Fruit fly (Drosophila melanogaster) whole organism, embryonic: ENCODE results near the gene run.

ENCODE experiments used
- Asciz ChIP-seq: fragments of 200-800 bp; sonication (Bioruptor generic); optimal IDR thresholded peaks from 2 replicates; lab custom pipeline; 2017; ENCODE audit warnings: missing biosample characterization, mild to moderate bottlenecking, missing genetic modification characterization, missing genetic modification reagents
- Bdp1 ChIP-seq: fragments of 200-800 bp; sonication (Bioruptor generic); optimal IDR thresholded peaks from 3 replicates; lab custom pipeline; 2016; ENCODE audit warnings: missing biosample characterization, missing genetic modification characterization
- CG10209 ChIP-seq: fragments of 200-800 bp; sonication (Bioruptor generic); optimal IDR thresholded peaks from 3 replicates; lab custom pipeline; 2017; ENCODE audit warnings: missing biosample characterization, mild to moderate bottlenecking, missing genetic modification characterization, missing genetic modification reagents
- CG10267 ChIP-seq: fragments of 200-800 bp; sonication (Bioruptor generic); optimal IDR thresholded peaks from 2 replicates; lab custom pipeline; 2018; ENCODE audit warnings: missing biosample characterization, mild to moderate bottlenecking, missing genetic modification characterization, moderate library complexity
- CG10274 ChIP-seq: fragments of 200-800 bp; sonication (Bioruptor generic); optimal IDR thresholded peaks from 3 replicates; lab custom pipeline; 2017; ENCODE audit warnings: missing biosample characterization, mild to moderate bottlenecking, missing genetic modification characterization
- CG11093 ChIP-seq: fragments of 200-800 bp; sonication (Bioruptor generic); IDR thresholded peaks from 3 replicates; pipeline ENCODE4 v1.3.6; 2022; ENCODE audit warnings: missing biosample characterization, missing genetic modification characterization
- CG11247 ChIP-seq: fragments of 200-800 bp; sonication (Bioruptor generic); IDR thresholded peaks from 2 replicates; pipeline ENCODE4 v1.3.6; 2022; ENCODE audit warnings: missing biosample characterization, missing genetic modification characterization
- CG11723 ChIP-seq: fragments of 200-800 bp; sonication (Bioruptor generic); optimal IDR thresholded peaks from 2 replicates; lab custom pipeline; 2017; ENCODE audit warnings: missing biosample characterization, mild to moderate bottlenecking, missing genetic modification characterization
- CG12769 ChIP-seq: fragments of 200-800 bp; sonication (Bioruptor generic); optimal IDR thresholded peaks from 2 replicates; lab custom pipeline; 2019; ENCODE audit warnings: missing biosample characterization, mild to moderate bottlenecking, missing genetic modification characterization, moderate library complexity
- CG12942 ChIP-seq: fragments of 200-800 bp; sonication (Bioruptor generic); optimal IDR thresholded peaks from 3 replicates; lab custom pipeline; 2016; ENCODE audit warnings: missing biosample characterization, missing genetic modification characterization
- CG14710 ChIP-seq: fragments of 200-800 bp; sonication (Bioruptor generic); optimal IDR thresholded peaks from 3 replicates; lab custom pipeline; 2019; ENCODE audit warnings: missing biosample characterization, mild to moderate bottlenecking, missing genetic modification characterization, moderate library complexity
- CG15696 ChIP-seq: fragments of 200-800 bp; sonication (Bioruptor generic); optimal IDR thresholded peaks from 2 replicates; lab custom pipeline; 2019; ENCODE audit warnings: missing biosample characterization, mild to moderate bottlenecking, missing genetic modification characterization, moderate library complexity
- CG17361 ChIP-seq: fragments of 200-800 bp; sonication (Bioruptor generic); IDR thresholded peaks from 3 replicates; pipeline ENCODE4 v1.3.6; 2022; ENCODE audit warnings: missing biosample characterization, missing genetic modification characterization
- CG17385 ChIP-seq: fragments of 200-800 bp; sonication (Bioruptor generic); optimal IDR thresholded peaks from 3 replicates; lab custom pipeline; 2018; ENCODE audit warnings: missing biosample characterization, mild to moderate bottlenecking, missing genetic modification characterization
- CG18619 ChIP-seq: fragments of 200-800 bp; sonication (Bioruptor generic); optimal IDR thresholded peaks from 3 replicates; lab custom pipeline; 2017; ENCODE audit warnings: missing biosample characterization, mild to moderate bottlenecking, missing genetic modification characterization
- CG2129 ChIP-seq: fragments of 200-800 bp; sonication (Bioruptor generic); IDR thresholded peaks from 2 replicates; pipeline ENCODE4 v1.3.6; 2022; ENCODE audit warnings: missing biosample characterization, missing genetic modification characterization; ENCODE audit not compliant: partially characterized antibody
- CG2199 ChIP-seq: fragments of 200-800 bp; sonication (Bioruptor generic); IDR thresholded peaks from 3 replicates; pipeline ENCODE4 v1.3.6; 2022; ENCODE audit warnings: missing biosample characterization, missing genetic modification characterization
- CG2678 ChIP-seq: fragments of 200-800 bp; sonication (Bioruptor generic); optimal IDR thresholded peaks from 3 replicates; lab custom pipeline; 2019; ENCODE audit warnings: missing biosample characterization, mild to moderate bottlenecking, missing genetic modification characterization, moderate library complexity
- CG3065 ChIP-seq: fragments of 200-800 bp; sonication (Bioruptor generic); optimal IDR thresholded peaks from 2 replicates; lab custom pipeline; 2016; ENCODE audit warnings: missing biosample characterization, missing genetic modification characterization
- CG31441 ChIP-seq: fragments of 200-800 bp; sonication (Bioruptor generic); IDR thresholded peaks from 2 replicates; pipeline ENCODE4 v1.3.6; 2022; ENCODE audit warnings: missing biosample characterization, missing genetic modification characterization
- CG4707 ChIP-seq: fragments of 200-800 bp; sonication (Bioruptor generic); optimal IDR thresholded peaks from 2 replicates; lab custom pipeline; 2018; ENCODE audit warnings: missing biosample characterization, mild to moderate bottlenecking, missing genetic modification characterization, moderate library complexity
- CG6791 ChIP-seq: fragments of 200-800 bp; sonication (Bioruptor generic); IDR thresholded peaks from 3 replicates; pipeline ENCODE4 v1.3.6; 2022; ENCODE audit warnings: missing biosample characterization, missing genetic modification characterization; ENCODE audit not compliant: partially characterized antibody
- CG8765 ChIP-seq: fragments of 200-800 bp; sonication (Bioruptor generic); IDR thresholded peaks from 2 replicates; pipeline ENCODE4 v1.3.6; 2022; ENCODE audit warnings: missing biosample characterization, missing genetic modification characterization
- CG9797 ChIP-seq: fragments of 200-800 bp; sonication (Bioruptor generic); optimal IDR thresholded peaks from 3 replicates; lab custom pipeline; 2018; ENCODE audit warnings: missing biosample characterization, mild to moderate bottlenecking, missing genetic modification characterization
- Camta ChIP-seq: fragments of 200-800 bp; sonication (Bioruptor generic); optimal IDR thresholded peaks from 2 replicates; lab custom pipeline; 2016; ENCODE audit warnings: missing biosample characterization, missing genetic modification characterization
- D19A ChIP-seq: fragments of 200-800 bp; optimal IDR thresholded peaks from 3 replicates; lab custom pipeline; 2019; ENCODE audit warnings: missing biosample characterization, mild to moderate bottlenecking, missing genetic modification characterization, moderate library complexity
- D19B ChIP-seq: fragments of 200-800 bp; sonication (Bioruptor generic); optimal IDR thresholded peaks from 2 replicates; lab custom pipeline; 2017; ENCODE audit warnings: missing biosample characterization, mild to moderate bottlenecking, missing genetic modification characterization
- Ets97D ChIP-seq: fragments of 200-800 bp; sonication (Bioruptor generic); optimal IDR thresholded peaks from 3 replicates; lab custom pipeline; 2016; ENCODE audit warnings: missing biosample characterization, missing genetic modification characterization
- Hsf ChIP-seq: fragments of 200-800 bp; sonication (Bioruptor generic); optimal IDR thresholded peaks from 3 replicates; lab custom pipeline; 2016; ENCODE audit warnings: missing biosample characterization, missing genetic modification characterization
- Jarid2 ChIP-seq: fragments of 200-800 bp; sonication (Bioruptor generic); optimal IDR thresholded peaks from 3 replicates; lab custom pipeline; 2017; ENCODE audit warnings: mild to moderate bottlenecking, missing biosample characterization, missing genetic modification reagents, missing genetic modification characterization
- Nf-YB ChIP-seq: fragments of 200-800 bp; sonication (Bioruptor generic); optimal IDR thresholded peaks from 3 replicates; lab custom pipeline; 2019; ENCODE audit warnings: missing biosample characterization, mild to moderate bottlenecking, missing genetic modification characterization, moderate library complexity
- Six4 ChIP-seq: fragments of 200-800 bp; sonication (Bioruptor generic); optimal IDR thresholded peaks from 2 replicates; lab custom pipeline; 2016; ENCODE audit warnings: missing biosample characterization, missing genetic modification characterization
- Xrp1 ChIP-seq: fragments of 200-800 bp; sonication (Bioruptor generic); IDR thresholded peaks from 2 replicates; pipeline ENCODE4 v1.3.6; 2022; ENCODE audit warnings: missing biosample characterization, missing genetic modification characterization
- abd-A ChIP-seq: fragments of 200-800 bp; sonication (Bioruptor generic); optimal IDR thresholded peaks from 3 replicates; lab custom pipeline; 2019; ENCODE audit warnings: missing biosample characterization, mild to moderate bottlenecking, missing genetic modification characterization, moderate library complexity
- crp ChIP-seq, 2 experiments: fragments of 200-800 bp; sonication (Bioruptor generic); optimal IDR thresholded peaks; 2 replicates in 1 of 2; 3 replicates in 1 of 2; lab custom pipeline; 2017; ENCODE audit warnings: missing biosample characterization in 2 of 2, missing genetic modification characterization in 2 of 2, mild to moderate bottlenecking in 1 of 2, moderate library complexity in 1 of 2
- dati ChIP-seq: fragments of 200-800 bp; sonication (Bioruptor generic); IDR thresholded peaks from 2 replicates; pipeline ENCODE4 v1.3.6; 2022; ENCODE audit warnings: missing biosample characterization, missing genetic modification characterization
- fru ChIP-seq: fragments of >200 bp; optimal IDR thresholded peaks from 2 replicates; lab custom pipeline; 2017
- hbn ChIP-seq: fragments of 200-800 bp; sonication (Bioruptor generic); IDR thresholded peaks from 2 replicates; pipeline ENCODE4 v1.3.6; 2022; ENCODE audit warnings: missing biosample characterization, missing genetic modification characterization; ENCODE audit not compliant: partially characterized antibody
- hkb ChIP-seq, 2 experiments: fragments of 200-800 bp in 1 of 2; fragments of >200 bp in 1 of 2; sonication (Bioruptor generic) in 1 of 2; IDR thresholded peaks in 1 of 2; optimal IDR thresholded peaks in 1 of 2; 2 replicates each; pipeline versions ENCODE4 v1.3.6 to Lab custom; 2017 to 2022; ENCODE audit warnings: missing biosample characterization in 1 of 2, missing genetic modification characterization in 1 of 2
- inv ChIP-seq: fragments of 200-800 bp; sonication (Bioruptor generic); IDR thresholded peaks from 2 replicates; pipeline ENCODE4 v1.3.6; 2022; ENCODE audit warnings: missing biosample characterization, missing genetic modification characterization; ENCODE audit not compliant: partially characterized antibody
- jing ChIP-seq: fragments of 200-800 bp; sonication (Bioruptor generic); optimal IDR thresholded peaks from 2 replicates; lab custom pipeline; 2018; ENCODE audit warnings: missing biosample characterization, mild to moderate bottlenecking, missing genetic modification characterization
- ken ChIP-seq: fragments of 200-800 bp; sonication (Bioruptor generic); IDR thresholded peaks from 3 replicates; pipeline ENCODE4 v1.3.6; 2022; ENCODE audit warnings: missing biosample characterization, missing genetic modification characterization
- knrl ChIP-seq: fragments of 200-800 bp; sonication (Bioruptor generic); IDR thresholded peaks from 3 replicates; pipeline ENCODE4 v1.3.6; 2022; ENCODE audit warnings: missing biosample characterization, missing genetic modification characterization; ENCODE audit not compliant: partially characterized antibody
- lbe ChIP-seq: fragments of 200-800 bp; sonication (Bioruptor generic); optimal IDR thresholded peaks from 2 replicates; lab custom pipeline; 2016; ENCODE audit warnings: missing biosample characterization, mild to moderate bottlenecking, missing genetic modification characterization
- mirr ChIP-seq: fragments of 200-800 bp; sonication (Bioruptor generic); optimal IDR thresholded peaks from 3 replicates; lab custom pipeline; 2018; ENCODE audit warnings: missing biosample characterization, mild to moderate bottlenecking, missing genetic modification characterization
- nau ChIP-seq: fragments of 200-800 bp; sonication (Bioruptor generic); optimal IDR thresholded peaks from 3 replicates; lab custom pipeline; 2017; ENCODE audit warnings: missing biosample characterization, mild to moderate bottlenecking, missing genetic modification characterization, missing genetic modification reagents
- seq ChIP-seq: fragments of 200-800 bp; sonication (Bioruptor generic); IDR thresholded peaks from 2 replicates; pipeline ENCODE4 v1.3.6; 2022; ENCODE audit warnings: missing biosample characterization, missing genetic modification characterization
- twi ChIP-seq: fragments of 200-800 bp; optimal IDR thresholded peaks from 2 replicates; lab custom pipeline; 2019; ENCODE audit warnings: missing biosample characterization, mild to moderate bottlenecking, missing genetic modification characterization, moderate library complexity
- wek ChIP-seq: fragments of 200-800 bp; sonication (Bioruptor generic); optimal IDR thresholded peaks from 3 replicates; lab custom pipeline; 2018; ENCODE audit warnings: missing biosample characterization, mild to moderate bottlenecking, missing genetic modification characterization, moderate library complexity

run gene

dm6 chrX:20721724-20722344 lies 31.4 kb downstream of the run start (continued):
- TF ChIP-seq CG31441 (peak; percentile 43; the same call in 1 of the 2 replicates), Camta (GFP tag; lab: Kevin White, UChicago) (no peak), Hsf (GFP tag; lab: Kevin White, UChicago) (no peak), CG17361 (GFP tag; lab: Robert Waterston, UW) (peak; percentile 55; the same call in 2 of the 3 replicates), fru (lab: Kevin White, UChicago) (no peak), nau (GFP tag; lab: Kevin White, UChicago) (no peak), Six4 (no peak), mirr (GFP tag; lab: Kevin White, UChicago) (no peak), CG3065 (GFP tag; lab: Kevin White, UChicago) (no peak), CG9797 (GFP tag; lab: Kevin White, UChicago) (no peak), lbe (GFP tag; lab: Kevin White, UChicago) (no peak), twi (tag; lab: Kevin White, UChicago) (no peak), CG2199 (GFP tag; lab: Robert Waterston, UW) (no peak), CG12769 (tag; lab: Kevin White, UChicago) (no peak), CG8765 (no peak), CG11093 (GFP tag; lab: Robert Waterston, UW) (no peak), CG10274 (GFP tag; lab: Kevin White, UChicago) (no peak), abd-A (tag; lab: Kevin White, UChicago) (no peak), ken (GFP tag; lab: Robert Waterston, UW) (no peak), D19A (tag; lab: Kevin White, UChicago) (peak; percentile 8), Bdp1 (GFP tag; lab: Kevin White, UChicago) (no peak), jing (GFP tag; lab: Kevin White, UChicago) (no peak), CG11723 (no peak), dati (no peak), CG17385 (GFP tag; lab: Kevin White, UChicago) (no peak), CG6791 (GFP tag; lab: Robert Waterston, UW) (no peak), crp (GFP tag; optimal IDR thresholded peaks at IDR 0.05; lab: Kevin White, UChicago) (no peak), CG10209 (GFP tag; lab: Kevin White, UChicago) (no peak), hbn (GFP tag; lab: Robert Waterston, UW) (no peak), seq (no peak), CG18619 (GFP tag; lab: Kevin White, UChicago) (no peak), Asciz (GFP tag; lab: Kevin White, UChicago) (no peak), hkb (optimal IDR thresholded peaks at IDR 0.05; lab: Kevin White, UChicago) (no peak), hkb (GFP tag; IDR thresholded peaks at IDR 0.05; lab: Robert Waterston, UW) (no peak), Jarid2 (GFP tag; lab: Kevin White, UChicago) (no peak), CG15696 (tag; lab: Kevin White, UChicago) (peak; percentile 33), CG12942 (GFP tag; lab: Kevin White, UChicago) (no peak), inv (no peak), CG11247 (no peak), Xrp1 (GFP tag; lab: Robert Waterston, UW) (peak; percentile 37; the same call in 1 of the 2 replicates), wek (GFP tag; lab: Kevin White, UChicago) (no peak), Ets97D (GFP tag; lab: Kevin White, UChicago) (no peak), D19B (no peak), CG14710 (tag; lab: Kevin White, UChicago) (peak; percentile 33), knrl (no peak), CG2678 (tag; lab: Kevin White, UChicago) (peak; percentile 11), CG2129 (GFP tag; lab: Robert Waterston, UW) (no peak), CG4707 (GFP tag; lab: Kevin White, UChicago) (no peak), CG10267 (tag; lab: Kevin White, UChicago) (peak; percentile 28), Nf-YB (GFP tag; lab: Kevin White, UChicago) (no peak)
